Worm (Caenorhabditis elegans): ENCODE data around the gene srv-27.

- no peak for TF ChIP-seq elt-3 (tag; optimal IDR thresholded peaks at IDR 0.05)
- no peak for TF ChIP-seq nhr-77 (tag; optimal IDR thresholded peaks at IDR 0.05)
- TF ChIP-seq ztf-11 (tag; optimal IDR thresholded peaks at IDR 0.05), result no peak
- no peak for TF ChIP-seq nhr-237 (tag; optimal IDR thresholded peaks at IDR 0.05)
These were observed 1.4 kb upstream of the srv-27 start for ce11 chrIV:6299523-6299922.
